Fruit fly (Drosophila melanogaster): ENCODE results near the gene Acbp1.
A peak's percentile ranks its signal among the peaks of the same experiment; 100 is the strongest.

- TF ChIP-seq her (GFP tag; optimal IDR thresholded peaks at IDR 0.05) (no peak), zen (tag; optimal IDR thresholded peaks at IDR 0.05) (no peak), ci (GFP tag; IDR thresholded peaks at IDR 0.05) (no peak), CG4854 (GFP tag; optimal IDR thresholded peaks at IDR 0.05) (peak; percentile 63), so (GFP tag; IDR thresholded peaks at IDR 0.05) (no peak), CG10267 (tag; optimal IDR thresholded peaks at IDR 0.05) (no peak), Awh (GFP tag; IDR thresholded peaks at IDR 0.05) (no peak)
These were observed 38.4 kb downstream of the Acbp1 start, which contains the start of the genes mon2 and CG8673 for dm6 chr2L:8123711-8124379.

All from whole organism, embryonic.